Worm (Caenorhabditis elegans): ENCODE measurements around the gene clp-4.

clp-4 gene

ce11 chrIII:1804477-1804876, 13.6 kb downstream of the clp-4 start:
- TF ChIP-seq ceh-90 (tag; optimal IDR thresholded peaks at IDR 0.05) (no peak), C16A3.4 (tag; optimal IDR thresholded peaks at IDR 0.05) (no peak), lir-3 (tag; optimal IDR thresholded peaks at IDR 0.05; ENCODE audit: poor library complexity) (no peak), vab-15 (tag; optimal IDR thresholded peaks at IDR 0.05) (no peak), aha-1 (tag; optimal IDR thresholded peaks at IDR 0.05) (no peak), grh-1 (GFP tag; IDR thresholded peaks at IDR 0.05) (no peak), fkh-10 (GFP tag; optimal IDR thresholded peaks at IDR 0.05) (no peak), ets-5 (GFP tag; IDR thresholded peaks at IDR 0.05) (no peak), efl-1 (optimal IDR thresholded peaks at IDR 0.05) (no peak), efl-1 (GFP tag; optimal IDR thresholded peaks at IDR 0.05 in 1 of 2) (no peak), nhr-85 (tag) (no peak), dpl-1 (GFP tag; optimal IDR thresholded peaks at IDR 0.05) (no peak), zip-4 (GFP tag; optimal IDR thresholded peaks at IDR 0.05) (no peak), sup-37 (GFP tag; optimal IDR thresholded peaks at IDR 0.05) (no peak)

DNA sequence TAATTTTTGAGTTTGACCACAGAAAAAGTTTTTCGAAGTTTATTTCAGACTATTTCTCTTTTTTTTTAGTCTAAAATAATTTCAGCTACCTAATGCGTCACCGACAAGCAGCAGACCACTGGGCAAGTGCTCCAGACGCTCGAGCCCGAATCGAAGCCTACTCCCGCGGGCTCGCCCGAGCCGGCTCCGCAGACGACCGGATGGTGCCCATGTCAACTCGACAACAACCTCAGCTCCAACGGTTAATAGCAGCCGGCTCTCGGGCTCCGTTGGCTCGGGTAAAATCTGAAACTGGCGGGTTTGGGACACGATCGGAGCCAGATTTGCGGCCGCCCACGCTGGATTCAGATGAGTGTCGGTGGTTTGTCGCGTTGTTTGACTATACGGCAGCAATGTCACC, 15.1 kb downstream of the clp-4 start:
- TF ChIP-seq mep-1 (tag; optimal IDR thresholded peaks at IDR 0.05) (no peak), sox-4 (tag; optimal IDR thresholded peaks at IDR 0.05) (no peak), efl-1 (optimal IDR thresholded peaks at IDR 0.05) (no peak), efl-1 (GFP tag; optimal IDR thresholded peaks at IDR 0.05 in 1 of 2) (peak in 1 of 2 experiments; percentile 47), C34B4.2 (tag; optimal IDR thresholded peaks at IDR 0.05) (no peak), nhr-77 (tag; optimal IDR thresholded peaks at IDR 0.05) (no peak)

- TF ChIP-seq swsn-7 (tag; optimal IDR thresholded peaks at IDR 0.05) (no peak), ets-5 (GFP tag; IDR thresholded peaks at IDR 0.05) (0 out of 2 replicates have a peak, but pooled peaks have one; percentile 46), zip-4 (GFP tag; optimal IDR thresholded peaks at IDR 0.05) (no peak), egl-27 (tag; optimal IDR thresholded peaks at IDR 0.05) (no peak)
These were observed 18.7 kb downstream of the clp-4 start for ce11 chrIII:1799407-1799806.

- no peak for TF ChIP-seq F16B12.6 (tag; optimal IDR thresholded peaks at IDR 0.05)
- TF ChIP-seq irx-1 (tag; optimal IDR thresholded peaks at IDR 0.05): no peak
- no peak for TF ChIP-seq nhr-11 (tag; optimal IDR thresholded peaks at IDR 0.05)
- no peak for TF ChIP-seq aha-1 (tag; optimal IDR thresholded peaks at IDR 0.05)
- no peak for TF ChIP-seq tbx-2 (tag; optimal IDR thresholded peaks at IDR 0.05)
- TF ChIP-seq efl-3 (GFP tag; optimal IDR thresholded peaks at IDR 0.05): no peak
- TF ChIP-seq swsn-7 (tag; optimal IDR thresholded peaks at IDR 0.05): no peak
- no peak for TF ChIP-seq dsc-1 (tag; optimal IDR thresholded peaks at IDR 0.05)
- TF ChIP-seq sox-4 (tag; optimal IDR thresholded peaks at IDR 0.05): no peak
- no peak for TF ChIP-seq egl-13 (tag; optimal IDR thresholded peaks at IDR 0.05)
- no peak for TF ChIP-seq ces-1 (GFP tag; optimal IDR thresholded peaks at IDR 0.05)
- TF ChIP-seq C34B4.2 (tag; optimal IDR thresholded peaks at IDR 0.05): no peak
- no peak for TF ChIP-seq pag-3 (tag; optimal IDR thresholded peaks at IDR 0.05; ENCODE audit: borderline replicate concordance, insufficient read depth)
These were observed 24.0 kb downstream of the clp-4 start for ce11 chrIII:1794100-1794499.

- TF ChIP-seq ztf-4 (tag; optimal IDR thresholded peaks at IDR 0.05) (no peak), egl-13 (tag; optimal IDR thresholded peaks at IDR 0.05) (no peak), mdl-1 (tag; optimal IDR thresholded peaks at IDR 0.05) (no peak), nhr-76 (tag; optimal IDR thresholded peaks at IDR 0.05) (no peak), ces-1 (GFP tag; optimal IDR thresholded peaks at IDR 0.05) (no peak), nhr-47 (tag; optimal IDR thresholded peaks at IDR 0.05) (no peak), irx-1 (tag; optimal IDR thresholded peaks at IDR 0.05) (no peak)
These were observed 24.7 kb downstream of the clp-4 start for ce11 chrIII:1793416-1793815.

- peak; percentile 41 for TF ChIP-seq ces-1 (GFP tag; optimal IDR thresholded peaks at IDR 0.05)
- TF ChIP-seq pag-3 (tag; optimal IDR thresholded peaks at IDR 0.05; ENCODE audit: borderline replicate concordance, insufficient read depth): no peak
- peak; percentile 72 for TF ChIP-seq lin-14 (GFP tag; optimal IDR thresholded peaks at IDR 0.05)
- peak in 2 of 3 experiments; percentile 5 to 31 for TF ChIP-seq ceh-82 (tag; optimal IDR thresholded peaks at IDR 0.05)
- TF ChIP-seq dpl-1 (GFP tag; optimal IDR thresholded peaks at IDR 0.05): peak in 1 of 3 experiments; percentile 19
- TF ChIP-seq lsy-2 (tag; optimal IDR thresholded peaks at IDR 0.05): peak in 1 of 2 experiments; percentile 12
- peak; percentile 58 for TF ChIP-seq fkh-10 (GFP tag; optimal IDR thresholded peaks at IDR 0.05)
- peak; percentile 41 for TF ChIP-seq unc-86 (tag; optimal IDR thresholded peaks at IDR 0.05)
- TF ChIP-seq egl-27 (tag; optimal IDR thresholded peaks at IDR 0.05): no peak
- peak; percentile 5 for TF ChIP-seq nhr-71 (tag; optimal IDR thresholded peaks at IDR 0.05)
- TF ChIP-seq fkh-8 (tag; optimal IDR thresholded peaks at IDR 0.05): no peak
These were observed 26.2 kb downstream of the clp-4 start for ce11 chrIII:1791949-1792348.
